Fruit fly (Drosophila melanogaster): Measurements from ENCODE around the gene mtSSB.

Gene mtSSB

dm6 chr3R:16236713-16237641 lies 31.9 kb upstream of the mtSSB start (continued):
- TF ChIP-seq CG10321 (GFP tag; IDR thresholded peaks at IDR 0.05), result no peak
- no peak for TF ChIP-seq Dfd (GFP tag; optimal IDR thresholded peaks at IDR 0.05)
- TF ChIP-seq eve (GFP tag; optimal IDR thresholded peaks at IDR 0.05), result no peak
- no peak for TF ChIP-seq H15 (GFP tag; IDR thresholded peaks at IDR 0.05)
- no peak for TF ChIP-seq Dref (GFP tag; IDR thresholded peaks at IDR 0.05)
- TF ChIP-seq CG11398 (GFP tag; optimal IDR thresholded peaks at IDR 0.05), result no peak
- TF ChIP-seq CG7928 (GFP tag; optimal IDR thresholded peaks at IDR 0.05), result peak; percentile 73
- TF ChIP-seq Lhr (GFP tag; optimal IDR thresholded peaks at IDR 0.05), result peak; percentile 92
- peak; percentile 96 for TF ChIP-seq Asciz (GFP tag; optimal IDR thresholded peaks at IDR 0.05)
- peak; percentile 82 for TF ChIP-seq CG8290 (GFP tag; optimal IDR thresholded peaks at IDR 0.05)
- peak; percentile 40 to 91 for TF ChIP-seq CG8290 (tag; optimal IDR thresholded peaks at IDR 0.05)
- TF ChIP-seq dpn (GFP tag; optimal IDR thresholded peaks at IDR 0.05), result peak; percentile 86 to 98
- peak; percentile 94 for TF ChIP-seq slou (GFP tag; optimal IDR thresholded peaks at IDR 0.05)
- peak; percentile 99 for TF ChIP-seq CG13424 (tag; optimal IDR thresholded peaks at IDR 0.05)
- TF ChIP-seq E2f1 (GFP tag; IDR thresholded peaks at IDR 0.05), result no peak
- TF ChIP-seq pnt (GFP tag; optimal IDR thresholded peaks at IDR 0.05), result peak; percentile 79
- peak; percentile 96 for TF ChIP-seq CG11093 (GFP tag; IDR thresholded peaks at IDR 0.05)
- TF ChIP-seq Ets97D (GFP tag; optimal IDR thresholded peaks at IDR 0.05), result peak; percentile 47
- TF ChIP-seq CG2875 (GFP tag; optimal IDR thresholded peaks at IDR 0.05), result peak; percentile 96
- peak; percentile 94 for TF ChIP-seq sug (tag; optimal IDR thresholded peaks at IDR 0.05)
- no peak for TF ChIP-seq ranshi (GFP tag; IDR thresholded peaks at IDR 0.05)
- TF ChIP-seq sna (GFP tag; IDR thresholded peaks at IDR 0.05; ENCODE audit: partially characterized antibody), result no peak
- TF ChIP-seq esg (GFP tag; conservative IDR thresholded peaks at IDR 0.05), result no peak
- no peak for TF ChIP-seq CG17361 (GFP tag; IDR thresholded peaks at IDR 0.05)
- TF ChIP-seq tx (GFP tag; optimal IDR thresholded peaks at IDR 0.05), result peak; percentile 75
- peak; percentile 95 for TF ChIP-seq lbe (GFP tag; optimal IDR thresholded peaks at IDR 0.05)
- TF ChIP-seq oc (tag; optimal IDR thresholded peaks at IDR 0.05), result peak; percentile 99
- TF ChIP-seq CG16813 (GFP tag; IDR thresholded peaks at IDR 0.05; ENCODE audit: partially characterized antibody), result no peak
- TF ChIP-seq Sox102F (GFP tag; optimal IDR thresholded peaks at IDR 0.05), result peak; percentile 99
- peak; percentile 66 for TF ChIP-seq CG17186 (GFP tag; optimal IDR thresholded peaks at IDR 0.05)
- TF ChIP-seq CG34422 (GFP tag; IDR thresholded peaks at IDR 0.05), result no peak
- peak; percentile 95 for TF ChIP-seq CG7271 (tag; optimal IDR thresholded peaks at IDR 0.05)
- TF ChIP-seq CG12236 (GFP tag; optimal IDR thresholded peaks at IDR 0.05), result peak; percentile 15
- peak; percentile 95 for TF ChIP-seq CG12942 (GFP tag; optimal IDR thresholded peaks at IDR 0.05)
- peak; percentile 73 to 89 for TF ChIP-seq Pdp1 (GFP tag; optimal IDR thresholded peaks at IDR 0.05)
- no peak for TF ChIP-seq CG2129 (GFP tag; IDR thresholded peaks at IDR 0.05; ENCODE audit: partially characterized antibody)
- TF ChIP-seq klu (GFP tag; IDR thresholded peaks at IDR 0.05), result no peak
- no peak for TF ChIP-seq Awh (GFP tag; IDR thresholded peaks at IDR 0.05)
- peak; percentile 98 for TF ChIP-seq Hand (GFP tag; optimal IDR thresholded peaks at IDR 0.05)
- TF ChIP-seq sens-2 (GFP tag; IDR thresholded peaks at IDR 0.05), result no peak
- peak; percentile 98 for TF ChIP-seq CG7556 (GFP tag; optimal IDR thresholded peaks at IDR 0.05)
- peak; percentile 97 for TF ChIP-seq Med (GFP tag)
- peak; percentile 42 for TF ChIP-seq fd102C (GFP tag; optimal IDR thresholded peaks at IDR 0.05)
- peak; percentile 98 for TF ChIP-seq CG9817 (tag; optimal IDR thresholded peaks at IDR 0.05)
- TF ChIP-seq Gug (GFP tag; IDR thresholded peaks at IDR 0.05), result peak; percentile 98
- TF ChIP-seq schlank (tag; optimal IDR thresholded peaks at IDR 0.05), result peak; percentile 92
- TF ChIP-seq Adf1 (GFP tag; IDR thresholded peaks at IDR 0.05), result no peak
- TF ChIP-seq zf30C (GFP tag; optimal IDR thresholded peaks at IDR 0.05), result no peak
- TF ChIP-seq Tbp (GFP tag; optimal IDR thresholded peaks at IDR 0.05), result no peak

Data from whole organism, embryonic.